Fruit fly (Drosophila melanogaster): ENCODE results near the gene Jig.

dm6 chr3R:14567329-14567728, 6.6 kb downstream of the Jig start, which contains the start of gene CG31313:
- TF ChIP-seq cnc (optimal IDR thresholded peaks at IDR 0.05) (no peak), toe (GFP tag; optimal IDR thresholded peaks at IDR 0.05) (no peak), CG12768 (GFP tag; optimal IDR thresholded peaks at IDR 0.05) (no peak), CG33017 (tag; optimal IDR thresholded peaks at IDR 0.05) (no peak), CG7045 (GFP tag; optimal IDR thresholded peaks at IDR 0.05) (no peak), kay (GFP tag; ENCODE audit: borderline replicate concordance) (no peak), Mnt (GFP tag; optimal IDR thresholded peaks at IDR 0.05) (no peak), pad (GFP tag; optimal IDR thresholded peaks at IDR 0.05) (no peak), CG7101 (tag; optimal IDR thresholded peaks at IDR 0.05) (no peak), cic (GFP tag; optimal IDR thresholded peaks at IDR 0.05) (no peak), bab1 (GFP tag; optimal IDR thresholded peaks at IDR 0.05) (no peak), CG14711 (tag; optimal IDR thresholded peaks at IDR 0.05) (no peak)

All from whole organism, adult.